Fruit fly (Drosophila melanogaster): Measurements from ENCODE around the gene CG5001.

The CG5001 gene

DNA sequence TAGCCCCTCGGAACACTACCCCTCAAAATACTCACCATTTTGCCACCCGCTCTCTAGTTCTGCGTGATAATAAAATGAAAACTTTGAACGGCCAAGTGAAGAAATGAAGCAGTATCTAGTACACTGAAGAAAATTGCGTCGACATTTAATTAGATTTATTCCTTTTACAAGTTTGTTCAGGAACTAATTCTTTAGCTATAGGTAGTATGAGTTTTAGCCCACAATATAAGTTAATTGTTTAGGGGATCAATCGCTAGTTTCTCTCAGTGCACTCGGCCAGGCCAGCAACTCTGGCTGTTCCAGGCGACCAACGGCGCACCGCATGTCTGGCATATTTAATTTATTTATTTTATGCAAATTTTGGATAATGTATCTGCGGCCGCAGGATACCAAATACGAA, 45.1 kb downstream of the CG5001 start (continued):
- TF ChIP-seq CG9797 (GFP tag; optimal IDR thresholded peaks at IDR 0.05) (no peak), CG1233 (GFP tag; optimal IDR thresholded peaks at IDR 0.05) (no peak), CG32767 (GFP tag; IDR thresholded peaks at IDR 0.05) (no peak), CG12155 (GFP tag; optimal IDR thresholded peaks at IDR 0.05) (no peak), shn (GFP tag; optimal IDR thresholded peaks at IDR 0.05) (no peak), row (GFP tag; IDR thresholded peaks at IDR 0.05) (peak; percentile 57), hb (GFP tag; IDR thresholded peaks at IDR 0.05; ENCODE audit: partially characterized antibody) (no peak), Hey (tag; optimal IDR thresholded peaks at IDR 0.05) (no peak), CG16779 (GFP tag; IDR thresholded peaks at IDR 0.05) (no peak), pho (GFP tag; optimal IDR thresholded peaks at IDR 0.05) (no peak), CG4424 (GFP tag; optimal IDR thresholded peaks at IDR 0.05) (peak; percentile 3), CG3995 (GFP tag; optimal IDR thresholded peaks at IDR 0.05) (no peak), cwo (GFP tag; optimal IDR thresholded peaks at IDR 0.05) (peak; percentile 39), CG17568 (GFP tag; optimal IDR thresholded peaks at IDR 0.05) (no peak), Taf1 (GFP tag; IDR thresholded peaks at IDR 0.05) (no peak), bowl (GFP tag; IDR thresholded peaks at IDR 0.05) (no peak), nom (GFP tag; optimal IDR thresholded peaks at IDR 0.05) (no peak), az2 (GFP tag; optimal IDR thresholded peaks at IDR 0.05) (no peak), CG15479 (GFP tag; optimal IDR thresholded peaks at IDR 0.05) (no peak), GATAe (GFP tag; conservative IDR thresholded peaks at IDR 0.05) (no peak), pzg (GFP tag; optimal IDR thresholded peaks at IDR 0.05) (no peak), Dad (GFP tag; optimal IDR thresholded peaks at IDR 0.05) (no peak), Spps (tag; optimal IDR thresholded peaks at IDR 0.05) (no peak), CG12744 (GFP tag; optimal IDR thresholded peaks at IDR 0.05) (no peak), CG17829 (tag; optimal IDR thresholded peaks at IDR 0.05) (no peak), salm (tag; optimal IDR thresholded peaks at IDR 0.05) (no peak), schlank (tag; optimal IDR thresholded peaks at IDR 0.05) (no peak), CG18011 (GFP tag; optimal IDR thresholded peaks at IDR 0.05) (no peak), nerfin-1 (tag; optimal IDR thresholded peaks at IDR 0.05) (no peak), CG2678 (tag; optimal IDR thresholded peaks at IDR 0.05) (peak; percentile 58), Fer1 (GFP tag; optimal IDR thresholded peaks at IDR 0.05) (peak; percentile 68), CG10654 (GFP tag; optimal IDR thresholded peaks at IDR 0.05) (no peak), fd102C (GFP tag; optimal IDR thresholded peaks at IDR 0.05) (no peak), mld (GFP tag; IDR thresholded peaks at IDR 0.05; ENCODE audit: partially characterized antibody) (no peak), H2.0 (GFP tag; IDR thresholded peaks at IDR 0.05) (no peak), slbo (GFP tag; IDR thresholded peaks at IDR 0.05) (no peak; the same call in 1 of the 2 replicates), Rfx (GFP tag; IDR thresholded peaks at IDR 0.05) (peak; percentile 59), Blimp-1 (GFP tag; optimal IDR thresholded peaks at IDR 0.05) (peak; percentile 6), Fer2 (tag; optimal IDR thresholded peaks at IDR 0.05) (no peak), gfzf (GFP tag; optimal IDR thresholded peaks at IDR 0.05) (no peak), Nf-YC (tag; optimal IDR thresholded peaks at IDR 0.05) (no peak), CG2202 (tag; optimal IDR thresholded peaks at IDR 0.05) (no peak), CG7745 (tag; optimal IDR thresholded peaks at IDR 0.05) (no peak), CG2116 (GFP tag; optimal IDR thresholded peaks at IDR 0.05) (no peak), fu2 (GFP tag; optimal IDR thresholded peaks at IDR 0.05) (no peak), CG7271 (tag; optimal IDR thresholded peaks at IDR 0.05) (no peak), CG8089 (GFP tag; optimal IDR thresholded peaks at IDR 0.05) (no peak), sisA (GFP tag; IDR thresholded peaks at IDR 0.05) (peak; percentile 42), CG6254 (GFP tag; optimal IDR thresholded peaks at IDR 0.05) (no peak), eve (GFP tag; optimal IDR thresholded peaks at IDR 0.05) (peak in 1 of 2 experiments; percentile 23), lov (optimal IDR thresholded peaks at IDR 0.05) (no peak), lov (GFP tag; IDR thresholded peaks at IDR 0.05) (no peak)

All from whole organism, embryonic.